Fruit fly (Drosophila melanogaster): Measurements from ENCODE around the gene CG14204.

The CG14204 gene

dm6 chrX:19590579-19590978, 7.2 kb downstream of the CG14204 start (continued):
- TF ChIP-seq CG14050 (GFP tag; IDR thresholded peaks at IDR 0.05) = no peak
- no peak for TF ChIP-seq Hr39 (optimal IDR thresholded peaks at IDR 0.05)
- no peak for TF ChIP-seq NfI (GFP tag; optimal IDR thresholded peaks at IDR 0.05)
- TF ChIP-seq Side (GFP tag; optimal IDR thresholded peaks at IDR 0.05) = no peak
- no peak for TF ChIP-seq CG11504 (tag; optimal IDR thresholded peaks at IDR 0.05)
- no peak for TF ChIP-seq Sox102F (GFP tag; optimal IDR thresholded peaks at IDR 0.05)
- TF ChIP-seq ara (GFP tag; IDR thresholded peaks at IDR 0.05) = no peak
- no peak for TF ChIP-seq CG4707 (GFP tag; optimal IDR thresholded peaks at IDR 0.05)
- TF ChIP-seq unc-4 (GFP tag; IDR thresholded peaks at IDR 0.05; ENCODE audit: partially characterized antibody) = no peak
- TF ChIP-seq Drgx (GFP tag; IDR thresholded peaks at IDR 0.05) = no peak
- no peak for TF ChIP-seq row (GFP tag; IDR thresholded peaks at IDR 0.05)
- TF ChIP-seq MTF-1 (GFP tag; optimal IDR thresholded peaks at IDR 0.05; ENCODE audit: borderline replicate concordance) = no peak
- no peak for TF ChIP-seq z (GFP tag; IDR thresholded peaks at IDR 0.05)
- TF ChIP-seq CG33213 (GFP tag; optimal IDR thresholded peaks at IDR 0.05) = no peak
- TF ChIP-seq CG15269 (tag; optimal IDR thresholded peaks at IDR 0.05) = no peak
- TF ChIP-seq lmd (GFP tag; IDR thresholded peaks at IDR 0.05) = no peak
- TF ChIP-seq mirr (GFP tag; optimal IDR thresholded peaks at IDR 0.05) = peak; percentile 19
- TF ChIP-seq sisA (GFP tag; IDR thresholded peaks at IDR 0.05) = no peak

dm6 chrX:19592309-19592708, 8.9 kb downstream of the CG14204 start, which contains the start of gene CG14205:
Gene CG14205, plus strand, starts transcription at chrX:19592609.
- TF ChIP-seq exex (tag; optimal IDR thresholded peaks at IDR 0.05) (peak; percentile 73), CG16815 (GFP tag; optimal IDR thresholded peaks at IDR 0.05) (no peak), CG34376 (GFP tag; optimal IDR thresholded peaks at IDR 0.05) (peak; percentile 25), pfk (GFP tag; optimal IDR thresholded peaks at IDR 0.05) (no peak), sug (tag; optimal IDR thresholded peaks at IDR 0.05) (peak; percentile 49), aop (GFP tag; IDR thresholded peaks at IDR 0.05) (no peak), gt (GFP tag; IDR thresholded peaks at IDR 0.05) (no peak), grn (GFP tag; optimal IDR thresholded peaks at IDR 0.05) (peak; percentile 28), Hr51 (GFP tag; optimal IDR thresholded peaks at IDR 0.05) (no peak)

- TF ChIP-seq CG2678 (tag; optimal IDR thresholded peaks at IDR 0.05) (no peak), Med (GFP tag) (peak; percentile 9), bab2 (GFP tag; optimal IDR thresholded peaks at IDR 0.05) (no peak), D19B (GFP tag; optimal IDR thresholded peaks at IDR 0.05) (peak; percentile 53), CG33557 (GFP tag; optimal IDR thresholded peaks at IDR 0.05) (no peak), Fer2 (tag; optimal IDR thresholded peaks at IDR 0.05) (no peak), CG2889 (GFP tag; IDR thresholded peaks at IDR 0.05) (no peak), CG18619 (GFP tag; optimal IDR thresholded peaks at IDR 0.05) (no peak), CG14050 (GFP tag; IDR thresholded peaks at IDR 0.05) (no peak), esg (GFP tag; conservative IDR thresholded peaks at IDR 0.05) (no peak), CG17359 (tag; optimal IDR thresholded peaks at IDR 0.05) (no peak), CG4424 (GFP tag; optimal IDR thresholded peaks at IDR 0.05) (no peak), hbn (GFP tag; IDR thresholded peaks at IDR 0.05; ENCODE audit: partially characterized antibody) (no peak), ab (GFP tag; optimal IDR thresholded peaks at IDR 0.05) (no peak), Sry-β (GFP tag; optimal IDR thresholded peaks at IDR 0.05) (peak; percentile 48), tgo (GFP tag; IDR thresholded peaks at IDR 0.05) (no peak), Awh (GFP tag; IDR thresholded peaks at IDR 0.05) (no peak), klu (GFP tag; IDR thresholded peaks at IDR 0.05) (no peak), CG15514 (GFP tag; optimal IDR thresholded peaks at IDR 0.05) (peak; percentile 59), ci (GFP tag; IDR thresholded peaks at IDR 0.05) (no peak), CG5245 (GFP tag; optimal IDR thresholded peaks at IDR 0.05) (peak; percentile 60), z (GFP tag; IDR thresholded peaks at IDR 0.05) (no peak), chif (GFP tag; optimal IDR thresholded peaks at IDR 0.05) (no peak), Ptx1 (GFP tag; IDR thresholded peaks at IDR 0.05) (no peak), Oaz (GFP tag; IDR thresholded peaks at IDR 0.05) (no peak), H2.0 (GFP tag; IDR thresholded peaks at IDR 0.05) (peak; percentile 15; the same call in 1 of the 2 replicates)
Measured at dm6 chrX:19595862-19596261, 12.4 kb downstream of the CG14204 start.
